Worm (Caenorhabditis elegans) whole organism, mixed stage, embryonic: Measurements from ENCODE around the gene dct-6.

ENCODE experiments used
- ces-1 ChIP-seq: fragments of 150-350 bp; optimal IDR thresholded peaks from 2 replicates; lab custom pipeline; 2014; ENCODE audit warnings: missing biosample characterization, missing genetic modification reagents, missing genetic modification characterization
- lsy-2 ChIP-seq: fragments of 150-350 bp; optimal IDR thresholded peaks from 2 replicates; lab custom pipeline; 2014; ENCODE audit warnings: missing biosample characterization, missing genetic modification characterization
- pha-4 ChIP-seq: fragments of 150-350 bp; optimal IDR thresholded peaks from 2 replicates; lab custom pipeline; 2018; ENCODE audit warnings: missing biosample characterization, missing genetic modification reagents, missing genetic modification characterization
- unc-39 ChIP-seq: fragments of 150-350 bp; optimal IDR thresholded peaks from 2 replicates; lab custom pipeline; 2014; ENCODE audit warnings: missing biosample characterization, missing genetic modification characterization
- ztf-11 ChIP-seq: fragments of 150-350 bp; optimal IDR thresholded peaks from 2 replicates; lab custom pipeline; 2014; ENCODE audit warnings: missing biosample characterization, missing genetic modification characterization

DNA sequence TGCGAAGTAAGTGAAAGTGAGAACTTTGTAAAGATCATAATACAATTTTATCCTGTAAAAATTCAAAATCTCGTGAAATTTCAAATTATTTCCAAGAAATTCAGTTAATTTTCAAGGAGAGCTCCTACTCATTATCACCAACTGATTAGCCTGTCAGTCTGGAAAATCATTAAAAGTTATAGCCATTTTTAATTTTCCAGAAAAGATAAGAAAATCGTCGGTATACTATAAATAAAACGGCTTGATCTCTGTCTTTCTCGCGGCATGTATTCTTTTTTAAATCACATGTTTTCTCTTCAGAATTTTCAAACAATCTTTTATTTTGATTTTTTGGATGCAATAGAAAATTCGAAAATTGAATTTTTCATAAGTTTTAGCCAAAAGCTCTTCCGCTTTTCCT, 17.2 kb upstream of the dct-6 start:
- TF ChIP-seq ces-1 (GFP tag; lab: Kevin White, UChicago), result no peak
- no peak for TF ChIP-seq pha-4 (tag; lab: Kevin White, UChicago)
- TF ChIP-seq ztf-11 (tag; lab: Kevin White, UChicago), result no peak
- no peak for TF ChIP-seq unc-39 (tag; lab: Kevin White, UChicago)
- no peak for TF ChIP-seq lsy-2 (tag; lab: Kevin White, UChicago)
